Worm (Caenorhabditis elegans): ENCODE results near the gene osm-7.

- no peak for TF ChIP-seq nfya-1 (tag; optimal IDR thresholded peaks at IDR 0.05; ENCODE audit: insufficient read depth)
- no peak for TF ChIP-seq nhr-77 (tag; optimal IDR thresholded peaks at IDR 0.05)
- TF ChIP-seq nhr-25 (tag; optimal IDR thresholded peaks at IDR 0.05) = no peak
- no peak for TF ChIP-seq mdl-1 (tag; optimal IDR thresholded peaks at IDR 0.05)
- no peak for TF ChIP-seq nhr-237 (tag; optimal IDR thresholded peaks at IDR 0.05)
- no peak for TF ChIP-seq ztf-11 (tag; optimal IDR thresholded peaks at IDR 0.05)
These were observed 12.9 kb upstream of the osm-7 start, which contains the start of gene T05D4.2 for ce11 chrIII:13563000-13563522.

Measured in whole organism, L3 larva.